Fruit fly (Drosophila melanogaster): ENCODE results near the gene CG32373.

CG32373 gene

DNA sequence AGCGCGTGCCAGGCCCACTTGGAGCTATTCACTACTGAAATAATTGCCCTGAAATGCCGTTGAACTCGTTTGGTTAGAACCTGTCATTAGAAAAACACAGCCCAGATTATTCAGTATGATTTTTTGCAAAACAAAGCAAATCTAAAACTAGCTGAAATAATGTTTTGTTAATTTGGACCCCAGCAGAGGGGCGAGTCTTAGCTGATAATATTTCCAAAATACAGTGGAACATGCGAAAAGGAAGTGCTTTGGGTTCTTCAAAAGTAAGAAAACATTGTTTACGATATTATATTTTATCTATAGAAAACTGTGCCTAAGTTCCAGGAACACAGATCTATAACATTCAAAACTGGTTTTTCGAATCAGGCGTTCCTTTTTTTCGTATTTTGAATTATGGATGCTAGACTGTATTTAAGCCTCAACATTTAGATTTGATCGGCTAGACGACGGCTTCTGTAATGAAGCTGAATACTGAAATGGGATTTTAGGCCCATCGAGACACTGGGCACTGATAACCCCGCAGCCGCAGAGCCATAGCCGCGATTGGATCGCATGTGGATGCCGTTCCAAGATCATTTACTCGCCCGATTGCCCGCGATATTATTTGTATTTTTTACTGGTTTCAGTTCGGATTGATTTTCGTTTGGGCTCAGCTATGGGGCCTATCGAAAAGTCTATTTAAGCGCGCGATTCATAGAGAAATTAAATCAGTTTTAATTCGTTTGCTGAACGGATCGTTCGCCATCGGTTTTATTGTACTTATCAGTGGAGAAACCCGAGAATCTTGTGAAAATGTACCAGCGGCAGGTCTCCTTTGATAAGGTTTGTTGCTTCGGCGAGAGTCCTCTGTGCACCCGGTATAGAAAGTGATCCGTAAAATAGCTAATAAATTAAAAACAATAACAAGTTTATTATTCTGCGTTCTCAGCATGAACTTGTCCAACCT lies 109.8 kb downstream of the CG32373 start, which contains the start of gene Hn:
TSS of gene Hn (plus strand) at position 619 of the 946 bp plus-strand sequence.
- no peak for TF ChIP-seq Dfd (GFP tag; optimal IDR thresholded peaks at IDR 0.05)
- TF ChIP-seq Rel (GFP tag; optimal IDR thresholded peaks at IDR 0.05) = no peak
- peak; percentile 74 for TF ChIP-seq Rel (tag; optimal IDR thresholded peaks at IDR 0.05)
- TF ChIP-seq Mio (GFP tag; optimal IDR thresholded peaks at IDR 0.05) = no peak
- no peak for TF ChIP-seq brk (GFP tag; optimal IDR thresholded peaks at IDR 0.05)
- peak; percentile 47 for TF ChIP-seq br (GFP tag; optimal IDR thresholded peaks at IDR 0.05)
- TF ChIP-seq ey (GFP tag; optimal IDR thresholded peaks at IDR 0.05) = no peak
- TF ChIP-seq dmrt93B (GFP tag; optimal IDR thresholded peaks at IDR 0.05) = no peak
- TF ChIP-seq lola (GFP tag; optimal IDR thresholded peaks at IDR 0.05) = no peak
- TF ChIP-seq CG9705 (GFP tag; optimal IDR thresholded peaks at IDR 0.05) = no peak
- no peak for TF ChIP-seq Hnf4 (GFP tag; optimal IDR thresholded peaks at IDR 0.05)
- TF ChIP-seq Hr78 (GFP tag; optimal IDR thresholded peaks at IDR 0.05) = no peak
- TF ChIP-seq HLH106 (tag; optimal IDR thresholded peaks at IDR 0.05) = no peak
- TF ChIP-seq foxo (GFP tag; optimal IDR thresholded peaks at IDR 0.05) = no peak
- no peak for TF ChIP-seq tai (GFP tag; optimal IDR thresholded peaks at IDR 0.05)
- no peak for TF ChIP-seq jim (GFP tag; optimal IDR thresholded peaks at IDR 0.05)
- no peak for TF ChIP-seq CG32264 (GFP tag; optimal IDR thresholded peaks at IDR 0.05)

DNA sequence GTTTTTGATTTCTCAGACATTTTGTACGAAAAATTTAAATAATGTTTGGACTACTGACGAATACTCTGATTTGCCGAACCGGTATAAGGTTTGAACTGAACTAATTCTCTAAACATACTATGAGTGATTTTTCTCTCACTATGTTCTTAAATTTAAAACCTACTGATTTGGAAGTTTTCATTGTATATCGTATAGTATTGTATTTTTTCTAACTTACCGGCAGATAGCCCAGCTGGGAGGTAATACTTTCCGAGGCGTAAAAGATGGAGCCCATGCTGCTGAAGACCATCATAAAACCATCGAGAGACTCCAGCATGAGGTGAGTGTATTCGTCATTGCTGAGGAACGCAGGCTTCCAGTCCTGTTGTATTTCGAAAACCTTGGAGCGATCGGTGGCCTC lies 117.9 kb downstream of the CG32373 start, which contains the start of gene CG32371:
TSS of gene CG32371 (minus strand) at position 101 of the 400 bp plus-strand sequence.
- TF ChIP-seq dsf (GFP tag; optimal IDR thresholded peaks at IDR 0.05; ENCODE audit: borderline replicate concordance) = no peak
- no peak for TF ChIP-seq h (GFP tag; optimal IDR thresholded peaks at IDR 0.05)
- no peak for TF ChIP-seq Abd-B (GFP tag; optimal IDR thresholded peaks at IDR 0.05)
- TF ChIP-seq Jra (GFP tag; optimal IDR thresholded peaks at IDR 0.05) = no peak
- TF ChIP-seq N (GFP tag; optimal IDR thresholded peaks at IDR 0.05) = no peak
- TF ChIP-seq pan (optimal IDR thresholded peaks at IDR 0.05) = no peak
- no peak for TF ChIP-seq OdsH (GFP tag; optimal IDR thresholded peaks at IDR 0.05)
- no peak for TF ChIP-seq Hr83 (GFP tag; optimal IDR thresholded peaks at IDR 0.05; ENCODE audit: poor library complexity, severe bottlenecking)
- TF ChIP-seq CG32264 (GFP tag; optimal IDR thresholded peaks at IDR 0.05) = no peak
- no peak for TF ChIP-seq Hr78 (GFP tag; optimal IDR thresholded peaks at IDR 0.05)

DNA sequence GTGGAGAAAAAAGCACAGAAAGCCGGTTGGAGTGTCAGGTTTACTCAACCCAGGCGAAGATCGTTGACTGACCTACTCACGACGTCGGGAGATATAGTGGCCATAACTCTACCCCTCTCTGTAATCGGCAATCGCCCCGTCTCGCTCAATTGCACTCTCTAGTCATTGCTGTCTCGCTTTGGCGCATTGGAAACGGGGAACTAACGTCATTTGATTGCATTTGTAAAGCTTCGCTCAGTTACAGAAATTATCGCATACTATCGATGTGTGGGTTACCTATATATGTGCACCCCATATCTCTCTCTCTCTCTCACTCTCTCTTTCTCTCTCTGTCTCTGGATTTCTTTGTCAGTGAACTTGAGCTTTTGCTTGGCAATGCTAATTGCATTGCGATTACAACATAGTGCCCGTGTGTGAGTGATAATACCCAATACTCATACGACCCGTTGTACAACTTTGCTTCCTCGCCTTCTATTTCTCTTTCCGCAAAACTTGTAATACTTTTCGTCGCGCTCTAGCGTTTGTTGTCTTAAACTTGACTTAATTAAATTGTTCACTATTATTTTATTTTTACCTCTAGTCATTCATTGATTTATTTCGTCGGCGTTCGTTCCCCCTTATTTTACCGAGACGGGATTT lies 121.9 kb downstream of the CG32373 start:
- TF ChIP-seq foxo (GFP tag; optimal IDR thresholded peaks at IDR 0.05) (no peak), dsf (GFP tag; optimal IDR thresholded peaks at IDR 0.05; ENCODE audit: borderline replicate concordance) (no peak), OdsH (GFP tag; optimal IDR thresholded peaks at IDR 0.05) (no peak)

dm6 chr3L:7773529-7773928 lies 123.2 kb downstream of the CG32373 start:
- TF ChIP-seq usp (GFP tag; optimal IDR thresholded peaks at IDR 0.05) = no peak
- no peak for TF ChIP-seq rgr (GFP tag; optimal IDR thresholded peaks at IDR 0.05)
- no peak for TF ChIP-seq GATAd (GFP tag; optimal IDR thresholded peaks at IDR 0.05)
- no peak for TF ChIP-seq psq (GFP tag; optimal IDR thresholded peaks at IDR 0.05)
- TF ChIP-seq Mio (GFP tag; optimal IDR thresholded peaks at IDR 0.05) = no peak
- TF ChIP-seq Hr83 (GFP tag; optimal IDR thresholded peaks at IDR 0.05; ENCODE audit: poor library complexity, severe bottlenecking) = no peak
- TF ChIP-seq tai (GFP tag; optimal IDR thresholded peaks at IDR 0.05) = no peak

- TF ChIP-seq CrebA (GFP tag; optimal IDR thresholded peaks at IDR 0.05; ENCODE audit: borderline replicate concordance) (no peak), Dif (GFP tag; optimal IDR thresholded peaks at IDR 0.05; ENCODE audit: partially characterized antibody) (no peak), Myc (optimal IDR thresholded peaks at IDR 0.05) (no peak), dl (GFP tag; optimal IDR thresholded peaks at IDR 0.05; ENCODE audit: insufficient read depth in 1 of 2, partially characterized antibody in 2 of 2) (no peak), N (GFP tag; optimal IDR thresholded peaks at IDR 0.05) (no peak), usp (GFP tag; optimal IDR thresholded peaks at IDR 0.05) (no peak), rgr (GFP tag; optimal IDR thresholded peaks at IDR 0.05) (no peak), br (GFP tag; optimal IDR thresholded peaks at IDR 0.05) (no peak), OdsH (GFP tag; optimal IDR thresholded peaks at IDR 0.05) (no peak), fru (GFP tag; optimal IDR thresholded peaks at IDR 0.05) (no peak), dsf (GFP tag; optimal IDR thresholded peaks at IDR 0.05; ENCODE audit: borderline replicate concordance) (no peak), dmrt93B (GFP tag; optimal IDR thresholded peaks at IDR 0.05) (no peak), foxo (GFP tag; optimal IDR thresholded peaks at IDR 0.05) (no peak)
Observed at dm6 chr3L:7774698-7775097, 124.3 kb downstream of the CG32373 start.

Data from whole organism, wandering third instar larva.